Fruit fly (Drosophila melanogaster) whole organism, embryonic: ENCODE measurements around the gene CG43062.

ENCODE experiments used
- Abd-B ChIP-seq: fragments of 200-800 bp; sonication (Bioruptor generic); optimal IDR thresholded peaks from 2 replicates; lab custom pipeline; 2018; ENCODE audit warnings: missing biosample characterization, mild to moderate bottlenecking, missing genetic modification characterization, moderate library complexity
- Ada2b ChIP-seq: fragments of 200-800 bp; sonication (Bioruptor generic); IDR thresholded peaks from 2 replicates; pipeline ENCODE4 v1.3.6; 2022; ENCODE audit warnings: missing biosample characterization, missing genetic modification characterization
- CG11560 ChIP-seq: fragments of 200-800 bp; sonication (Bioruptor generic); IDR thresholded peaks from 3 replicates; pipeline ENCODE4 v1.3.6; 2022; ENCODE audit warnings: missing biosample characterization, missing genetic modification characterization
- CG12219 ChIP-seq: fragments of 200-800 bp; sonication (Bioruptor generic); optimal IDR thresholded peaks from 3 replicates; lab custom pipeline; 2018; ENCODE audit warnings: missing biosample characterization, mild to moderate bottlenecking, missing genetic modification characterization
- CG12236 ChIP-seq: fragments of 200-800 bp; sonication (Bioruptor generic); optimal IDR thresholded peaks from 2 replicates; lab custom pipeline; 2016; ENCODE audit warnings: missing biosample characterization, missing genetic modification characterization
- CG13123 ChIP-seq: fragments of 200-800 bp; sonication (Bioruptor generic); optimal IDR thresholded peaks from 2 replicates; lab custom pipeline; 2016; ENCODE audit warnings: missing biosample characterization, missing genetic modification characterization
- CG14014 ChIP-seq: fragments of 200-800 bp; sonication (Bioruptor generic); IDR thresholded peaks from 2 replicates; pipeline ENCODE4 v1.3.6; 2022; ENCODE audit warnings: missing biosample characterization, missing genetic modification characterization
- CG14667 ChIP-seq: fragments of 200-800 bp; sonication (Bioruptor generic); IDR thresholded peaks from 2 replicates; pipeline ENCODE4 v1.3.6; 2022; ENCODE audit warnings: missing biosample characterization, missing genetic modification characterization
- CG15269 ChIP-seq: fragments of 200-800 bp; sonication (Bioruptor generic); optimal IDR thresholded peaks from 2 replicates; lab custom pipeline; 2018; ENCODE audit warnings: missing biosample characterization, mild to moderate bottlenecking, missing genetic modification characterization, moderate library complexity
- CG1647 ChIP-seq: fragments of 200-800 bp; sonication (Bioruptor generic); optimal IDR thresholded peaks from 3 replicates; lab custom pipeline; 2016; ENCODE audit warnings: missing biosample characterization, missing genetic modification characterization
- CG16779 ChIP-seq: fragments of 200-800 bp; sonication (Bioruptor generic); IDR thresholded peaks from 2 replicates; pipeline ENCODE4 v1.3.6; 2022; ENCODE audit warnings: missing biosample characterization, missing genetic modification characterization
- CG2889 ChIP-seq: fragments of 200-800 bp; sonication (Bioruptor generic); IDR thresholded peaks from 3 replicates; pipeline ENCODE4 v1.3.6; 2022; ENCODE audit warnings: missing biosample characterization, missing genetic modification characterization
- CG31441 ChIP-seq: fragments of 200-800 bp; sonication (Bioruptor generic); IDR thresholded peaks from 2 replicates; pipeline ENCODE4 v1.3.6; 2022; ENCODE audit warnings: missing biosample characterization, missing genetic modification characterization
- CG32532 ChIP-seq: fragments of 200-800 bp; sonication (Bioruptor generic); IDR thresholded peaks from 2 replicates; pipeline ENCODE4 v1.3.6; 2022; ENCODE audit warnings: missing biosample characterization, missing genetic modification characterization
- CG5953 ChIP-seq: fragments of 200-800 bp; sonication (Bioruptor generic); IDR thresholded peaks from 2 replicates; pipeline ENCODE4 v1.3.6; 2022; ENCODE audit warnings: missing biosample characterization, missing genetic modification characterization
- CG7556 ChIP-seq: fragments of 200-800 bp; sonication (Bioruptor generic); optimal IDR thresholded peaks from 2 replicates; lab custom pipeline; 2017; ENCODE audit warnings: missing biosample characterization, mild to moderate bottlenecking, missing genetic modification characterization
- CG8089 ChIP-seq: fragments of 200-800 bp; sonication (Bioruptor generic); optimal IDR thresholded peaks from 3 replicates; lab custom pipeline; 2016; ENCODE audit warnings: missing biosample characterization, missing genetic modification characterization
- CG9876 ChIP-seq: fragments of 200-800 bp; sonication (Bioruptor generic); optimal IDR thresholded peaks from 2 replicates; lab custom pipeline; 2016; ENCODE audit warnings: missing biosample characterization, missing genetic modification characterization
- Dip2 ChIP-seq: fragments of 200-800 bp; sonication (Bioruptor generic); IDR thresholded peaks from 2 replicates; pipeline ENCODE4 v1.3.6; 2022; ENCODE audit warnings: missing biosample characterization, missing genetic modification characterization
- Dref ChIP-seq: fragments of 200-800 bp; sonication (Bioruptor generic); IDR thresholded peaks from 2 replicates; pipeline ENCODE4 v1.3.6; 2022; ENCODE audit warnings: missing biosample characterization, missing genetic modification characterization
- Ets65A ChIP-seq: fragments of 200-800 bp; sonication (Bioruptor generic); peaks from one replicate; lab custom pipeline; 2016; ENCODE audit warnings: missing biosample characterization, missing genetic modification characterization
- Gug ChIP-seq: fragments of 200-800 bp; sonication (Bioruptor generic); IDR thresholded peaks from 4 replicates; pipeline ENCODE4 v1.3.6; 2022; ENCODE audit warnings: missing biosample characterization, missing genetic modification characterization
- HmgZ ChIP-seq: fragments of 200-800 bp; sonication (Bioruptor generic); optimal IDR thresholded peaks from 2 replicates; lab custom pipeline; 2018; ENCODE audit warnings: missing biosample characterization, mild to moderate bottlenecking, missing genetic modification characterization
- NC2α ChIP-seq: fragments of 200-800 bp; sonication (Bioruptor generic); optimal IDR thresholded peaks from 2 replicates; lab custom pipeline; 2016; ENCODE audit warnings: missing biosample characterization, missing genetic modification characterization
- NFAT ChIP-seq: fragments of 200-800 bp; sonication (Bioruptor generic); IDR thresholded peaks from 2 replicates; pipeline ENCODE4 v1.3.6; 2022; ENCODE audit warnings: missing biosample characterization, missing genetic modification characterization
- Nf-YA ChIP-seq: fragments of 200-800 bp; sonication (Bioruptor generic); IDR thresholded peaks from 2 replicates; pipeline ENCODE4 v1.3.6; 2022; ENCODE audit warnings: missing biosample characterization, missing genetic modification characterization
- Opbp ChIP-seq: fragments of 200-800 bp; sonication (Bioruptor generic); IDR thresholded peaks from 3 replicates; pipeline ENCODE4 v1.3.6; 2022; ENCODE audit warnings: missing biosample characterization, missing genetic modification characterization; ENCODE audit not compliant: partially characterized antibody
- Ravus ChIP-seq: fragments of 200-800 bp; sonication (Bioruptor generic); IDR thresholded peaks from 2 replicates; pipeline ENCODE4 v1.3.6; 2022; ENCODE audit warnings: missing biosample characterization, missing genetic modification characterization
- Scr ChIP-seq: fragments of 200-800 bp; sonication (Bioruptor generic); IDR thresholded peaks from 2 replicates; pipeline ENCODE4 v1.3.6; 2022; ENCODE audit warnings: missing biosample characterization, missing genetic modification characterization; ENCODE audit not compliant: partially characterized antibody
- TFAM ChIP-seq: fragments of 200-800 bp; sonication (Bioruptor generic); optimal IDR thresholded peaks from 2 replicates; lab custom pipeline; 2017; ENCODE audit warnings: missing biosample characterization, missing genetic modification characterization, inconsistent platforms
- Tbp ChIP-seq: fragments of >200 bp; optimal IDR thresholded peaks from 2 replicates; lab custom pipeline; 2018; ENCODE audit warnings: missing biosample characterization, missing genetic modification characterization
- Xrp1 ChIP-seq: fragments of 200-800 bp; sonication (Bioruptor generic); IDR thresholded peaks from 2 replicates; pipeline ENCODE4 v1.3.6; 2022; ENCODE audit warnings: missing biosample characterization, missing genetic modification characterization
- aop ChIP-seq: fragments of 200-800 bp; sonication (Bioruptor generic); IDR thresholded peaks from 2 replicates; pipeline ENCODE4 v1.3.6; 2022; ENCODE audit warnings: missing biosample characterization, missing genetic modification characterization
- cas ChIP-seq: fragments of 200-800 bp; sonication (Bioruptor generic); IDR thresholded peaks from 2 replicates; pipeline ENCODE4 v1.3.6; 2022; ENCODE audit warnings: missing biosample characterization, missing genetic modification characterization
- cg ChIP-seq: fragments of 200-800 bp; sonication (Bioruptor generic); optimal IDR thresholded peaks from 3 replicates; lab custom pipeline; 2019; ENCODE audit warnings: missing biosample characterization, mild to moderate bottlenecking, missing genetic modification characterization, moderate library complexity
- fru ChIP-seq: fragments of >200 bp; optimal IDR thresholded peaks from 2 replicates; lab custom pipeline; 2017
- gfzf ChIP-seq: fragments of 200-800 bp; sonication (Bioruptor generic); optimal IDR thresholded peaks from 2 replicates; lab custom pipeline; 2016; ENCODE audit warnings: missing biosample characterization, mild to moderate bottlenecking, missing genetic modification characterization, moderate library complexity
- h ChIP-seq: fragments of >200 bp; optimal IDR thresholded peaks from 2 replicates; lab custom pipeline; 2017
- hbn ChIP-seq: fragments of 200-800 bp; sonication (Bioruptor generic); IDR thresholded peaks from 2 replicates; pipeline ENCODE4 v1.3.6; 2022; ENCODE audit warnings: missing biosample characterization, missing genetic modification characterization; ENCODE audit not compliant: partially characterized antibody
- jumu ChIP-seq: fragments of 200-800 bp; sonication (Bioruptor generic); optimal IDR thresholded peaks from 3 replicates; lab custom pipeline; 2016; ENCODE audit warnings: missing biosample characterization, missing genetic modification characterization
- luna ChIP-seq: fragments of 200-800 bp; sonication (Bioruptor generic); optimal IDR thresholded peaks from 2 replicates; lab custom pipeline; 2016; ENCODE audit warnings: missing biosample characterization, missing genetic modification characterization
- pros ChIP-seq: fragments of 200-800 bp; sonication (Bioruptor generic); optimal IDR thresholded peaks from 3 replicates; lab custom pipeline; 2019; ENCODE audit warnings: missing biosample characterization, mild to moderate bottlenecking, missing genetic modification characterization, moderate library complexity
- psq ChIP-seq: fragments of 200-800 bp; sonication (Bioruptor generic); optimal IDR thresholded peaks from 2 replicates; lab custom pipeline; 2017; ENCODE audit warnings: missing biosample characterization, missing genetic modification characterization
- pzg ChIP-seq: fragments of 200-800 bp; sonication (Bioruptor generic); optimal IDR thresholded peaks from 3 replicates; lab custom pipeline; 2018; ENCODE audit warnings: missing biosample characterization, mild to moderate bottlenecking, missing genetic modification characterization, moderate library complexity
- rib ChIP-seq: fragments of 200-800 bp; sonication (Bioruptor generic); IDR thresholded peaks from 2 replicates; pipeline ENCODE4 v1.3.6; 2022; ENCODE audit warnings: missing biosample characterization, missing genetic modification characterization
- sima ChIP-seq: fragments of 200-800 bp; sonication (Bioruptor generic); optimal IDR thresholded peaks from 2 replicates; lab custom pipeline; 2016; ENCODE audit warnings: missing biosample characterization, missing genetic modification characterization
- tin ChIP-seq: fragments of 200-800 bp; sonication (Bioruptor generic); optimal IDR thresholded peaks from 3 replicates; lab custom pipeline; 2016; ENCODE audit warnings: missing biosample characterization, missing genetic modification characterization
- tio ChIP-seq: fragments of 200-800 bp; sonication (Bioruptor generic); optimal IDR thresholded peaks from 2 replicates; lab custom pipeline; 2017; ENCODE audit warnings: missing biosample characterization, missing genetic modification characterization, inconsistent platforms
- tll ChIP-seq, 2 experiments: fragments of 200-800 bp in 1 of 2; fragments of >200 bp in 1 of 2; sonication (Bioruptor generic) in 1 of 2; optimal IDR thresholded peaks; 2 replicates each; lab custom pipeline; 2017 to 2019; ENCODE audit warnings: missing biosample characterization in 2 of 2, missing genetic modification characterization in 2 of 2, mild to moderate bottlenecking in 1 of 2, moderate library complexity in 1 of 2
- vnd ChIP-seq: fragments of 200-800 bp; sonication (Bioruptor generic); IDR thresholded peaks from 3 replicates; pipeline ENCODE4 v1.3.6; 2022; ENCODE audit warnings: missing biosample characterization, missing genetic modification characterization; ENCODE audit not compliant: partially characterized antibody
- wdn ChIP-seq: fragments of 200-800 bp; sonication (Bioruptor generic); IDR thresholded peaks from 2 replicates; pipeline ENCODE4 v1.3.6; 2022; ENCODE audit warnings: missing biosample characterization, missing genetic modification characterization
- wek ChIP-seq: fragments of 200-800 bp; sonication (Bioruptor generic); optimal IDR thresholded peaks from 3 replicates; lab custom pipeline; 2018; ENCODE audit warnings: missing biosample characterization, mild to moderate bottlenecking, missing genetic modification characterization, moderate library complexity
- zen ChIP-seq: fragments of 200-800 bp; sonication (Bioruptor generic); optimal IDR thresholded peaks from 3 replicates; lab custom pipeline; 2018; ENCODE audit warnings: missing biosample characterization, mild to moderate bottlenecking, missing genetic modification characterization, moderate library complexity

The CG43062 gene

DNA sequence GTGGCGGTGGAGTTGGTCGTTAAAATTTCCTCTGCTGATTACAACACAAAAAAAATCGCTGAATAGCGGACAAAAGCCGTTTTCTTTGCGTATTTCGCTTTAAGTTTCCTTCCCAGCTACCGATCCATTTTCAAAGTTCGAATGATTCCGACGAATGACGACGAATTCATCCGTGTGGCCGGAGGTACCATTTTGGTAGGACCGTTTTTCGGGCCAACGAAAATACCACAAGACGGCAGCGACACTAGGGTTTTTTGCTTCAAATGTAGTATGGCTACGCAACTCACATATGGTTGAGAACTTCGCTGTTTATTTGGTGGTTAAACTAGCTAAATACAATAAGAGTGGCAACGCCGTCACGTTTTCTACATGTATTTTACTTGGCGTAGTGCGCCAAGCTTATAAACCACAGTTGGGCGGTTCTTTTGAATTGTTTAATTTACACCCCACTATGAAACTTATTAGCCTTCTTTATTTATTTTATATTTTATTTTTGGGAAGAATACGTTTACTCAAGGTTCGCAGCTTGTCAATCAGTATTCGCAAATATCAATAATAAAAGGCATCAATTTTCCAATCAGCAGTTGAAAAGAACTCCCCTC is 14.2 kb downstream of the CG43062 start, which contains the start of gene Lk6 (continued):
- TF ChIP-seq CG31441 (GFP tag; lab: Robert Waterston, UW) (no peak), Xrp1 (GFP tag; lab: Robert Waterston, UW) (no peak), gfzf (GFP tag; lab: Kevin White, UChicago) (peak; percentile 100), CG2889 (GFP tag; lab: Robert Waterston, UW) (no peak), tio (GFP tag; lab: Kevin White, UChicago) (no peak), Nf-YA (GFP tag; lab: Robert Waterston, UW) (no peak), rib (GFP tag; lab: Robert Waterston, UW) (no peak), CG32532 (GFP tag; lab: Robert Waterston, UW) (no peak), CG9876 (peak; percentile 6), pros (GFP tag; lab: Kevin White, UChicago) (no peak), tll (GFP tag; optimal IDR thresholded peaks at IDR 0.05; lab: Kevin White, UChicago) (no peak), Ada2b (GFP tag; lab: Robert Waterston, UW) (no peak), psq (GFP tag; lab: Kevin White, UChicago) (no peak), cg (GFP tag; lab: Kevin White, UChicago) (no peak), CG15269 (tag; lab: Kevin White, UChicago) (peak; percentile 54), Opbp (GFP tag; lab: Robert Waterston, UW) (no peak), tin (GFP tag; lab: Kevin White, UChicago) (no peak), hbn (GFP tag; lab: Robert Waterston, UW) (no peak), NC2α (no peak), CG14014 (no peak), CG12236 (GFP tag; lab: Kevin White, UChicago) (no peak), CG7556 (GFP tag; lab: Kevin White, UChicago) (peak; percentile 25), pzg (GFP tag; lab: Kevin White, UChicago) (peak; percentile 100), CG11560 (tag; lab: Robert Waterston, UW) (no peak), sima (no peak), luna (peak; percentile 52), Ravus (GFP tag; lab: Robert Waterston, UW) (no peak), Tbp (GFP tag; lab: Kevin White, UChicago) (no peak), Scr (no peak), vnd (no peak), jumu (GFP tag; lab: Kevin White, UChicago) (no peak), wek (GFP tag; lab: Kevin White, UChicago) (peak; percentile 64), Dref (GFP tag; lab: Robert Waterston, UW) (no peak), wdn (no peak), zen (tag; lab: Kevin White, UChicago) (peak; percentile 41), CG1647 (GFP tag; lab: Kevin White, UChicago) (peak; percentile 5), fru (lab: Kevin White, UChicago) (no peak), h (lab: Kevin White, UChicago) (no peak), Dip2 (GFP tag; lab: Robert Waterston, UW) (no peak), CG13123 (GFP tag; lab: Kevin White, UChicago) (no peak), NFAT (GFP tag; lab: Robert Waterston, UW) (no peak), cas (GFP tag; lab: Robert Waterston, UW) (no peak), CG14667 (GFP tag; lab: Robert Waterston, UW) (no peak), CG8089 (no peak), aop (GFP tag; lab: Robert Waterston, UW) (no peak), CG16779 (GFP tag; lab: Robert Waterston, UW) (no peak), CG5953 (GFP tag; lab: Robert Waterston, UW) (no peak), TFAM (GFP tag; lab: Kevin White, UChicago) (no peak), Ets65A (peak; percentile 92), CG12219 (GFP tag; lab: Kevin White, UChicago) (peak; percentile 40), HmgZ (tag; lab: Kevin White, UChicago) (peak; percentile 93), Abd-B (GFP tag; lab: Kevin White, UChicago) (no peak), Gug (GFP tag; lab: Robert Waterston, UW) (no peak)
